Fruit fly (Drosophila melanogaster): ENCODE results near the gene CG7322.

The CG7322 gene

DNA sequence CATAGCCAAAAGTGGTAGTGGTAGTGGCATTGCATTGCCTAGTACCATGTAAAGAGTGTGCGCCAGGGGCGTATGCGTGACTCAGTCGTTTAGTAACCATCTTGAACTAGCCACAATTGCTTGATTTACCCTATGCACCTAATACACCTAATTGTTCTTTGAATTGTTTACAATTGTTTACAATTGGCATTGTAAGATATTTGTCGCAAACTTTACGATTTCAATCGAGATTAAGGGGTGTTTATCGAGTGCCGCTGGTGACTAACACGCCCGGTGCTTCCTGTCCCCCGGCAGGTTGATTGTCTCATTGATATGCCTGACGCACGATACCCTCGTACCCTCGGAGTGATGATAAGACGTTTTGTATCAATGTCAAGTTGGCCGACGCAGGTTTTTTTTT is 20.5 kb downstream of the CG7322 start (continued):
- TF ChIP-seq CG4854 (GFP tag; optimal IDR thresholded peaks at IDR 0.05) (no peak), hth (optimal IDR thresholded peaks at IDR 0.05) (no peak), Pdp1 (GFP tag; optimal IDR thresholded peaks at IDR 0.05) (peak; percentile 33 to 42), Neu2 (GFP tag; optimal IDR thresholded peaks at IDR 0.05; ENCODE audit: borderline replicate concordance) (no peak), fd64A (GFP tag; optimal IDR thresholded peaks at IDR 0.05) (no peak), Rfx (GFP tag; IDR thresholded peaks at IDR 0.05) (peak; percentile 66), CG3726 (GFP tag; IDR thresholded peaks at IDR 0.05) (no peak), oc (tag; optimal IDR thresholded peaks at IDR 0.05) (no peak), aop (GFP tag; IDR thresholded peaks at IDR 0.05) (no peak), CG8478 (optimal IDR thresholded peaks at IDR 0.05) (no peak), CG2129 (GFP tag; IDR thresholded peaks at IDR 0.05; ENCODE audit: partially characterized antibody) (no peak), CG3163 (GFP tag; optimal IDR thresholded peaks at IDR 0.05) (no peak), schlank (tag; optimal IDR thresholded peaks at IDR 0.05) (peak; percentile 3), pzg (GFP tag; optimal IDR thresholded peaks at IDR 0.05) (no peak), usp (GFP tag; optimal IDR thresholded peaks at IDR 0.05) (no peak), her (GFP tag; optimal IDR thresholded peaks at IDR 0.05) (no peak), Spps (tag; optimal IDR thresholded peaks at IDR 0.05) (no peak), CG14014 (GFP tag; IDR thresholded peaks at IDR 0.05) (no peak), crc (GFP tag; optimal IDR thresholded peaks at IDR 0.05) (no peak), en (GFP tag; optimal IDR thresholded peaks at IDR 0.05) (no peak), Hr39 (optimal IDR thresholded peaks at IDR 0.05) (no peak), lmd (GFP tag; IDR thresholded peaks at IDR 0.05) (peak; percentile 64), CG8359 (GFP tag; optimal IDR thresholded peaks at IDR 0.05; ENCODE audit: borderline replicate concordance) (no peak), lbe (GFP tag; optimal IDR thresholded peaks at IDR 0.05) (no peak), Hr3 (GFP tag; optimal IDR thresholded peaks at IDR 0.05) (peak; percentile 43), CG15601 (tag; optimal IDR thresholded peaks at IDR 0.05) (no peak), sisA (GFP tag; IDR thresholded peaks at IDR 0.05) (no peak), CG4424 (GFP tag; optimal IDR thresholded peaks at IDR 0.05) (no peak), tio (GFP tag; optimal IDR thresholded peaks at IDR 0.05) (peak; percentile 17), CG4707 (GFP tag; optimal IDR thresholded peaks at IDR 0.05) (no peak), pnt (GFP tag; optimal IDR thresholded peaks at IDR 0.05) (no peak), Ptx1 (GFP tag; IDR thresholded peaks at IDR 0.05) (peak; percentile 77), jing (GFP tag; optimal IDR thresholded peaks at IDR 0.05) (peak; percentile 1), Lim3 (GFP tag; IDR thresholded peaks at IDR 0.05) (peak; percentile 33; the same call in 1 of the 2 replicates), kah (GFP tag; optimal IDR thresholded peaks at IDR 0.05) (no peak), row (GFP tag; IDR thresholded peaks at IDR 0.05) (peak; percentile 86), CG2116 (GFP tag; optimal IDR thresholded peaks at IDR 0.05) (no peak), YL-1 (GFP tag; optimal IDR thresholded peaks at IDR 0.05) (no peak), grn (GFP tag; optimal IDR thresholded peaks at IDR 0.05) (peak; percentile 62), CG2889 (GFP tag; IDR thresholded peaks at IDR 0.05) (0 out of 3 replicates have a peak, but pooled peaks have one; percentile 28), ttk (GFP tag; IDR thresholded peaks at IDR 0.05) (0 out of 2 replicates have a peak, but pooled peaks have one; percentile 22), gsb-n (tag; optimal IDR thresholded peaks at IDR 0.05) (no peak), fd102C (GFP tag; optimal IDR thresholded peaks at IDR 0.05) (no peak), CG2875 (GFP tag; optimal IDR thresholded peaks at IDR 0.05) (no peak), BtbVII (GFP tag; optimal IDR thresholded peaks at IDR 0.05) (no peak), D19B (GFP tag; optimal IDR thresholded peaks at IDR 0.05) (no peak), CG10979 (tag; optimal IDR thresholded peaks at IDR 0.05) (no peak), ems (GFP tag; optimal IDR thresholded peaks at IDR 0.05) (no peak), TFAM (GFP tag; optimal IDR thresholded peaks at IDR 0.05) (no peak), hbn (GFP tag; IDR thresholded peaks at IDR 0.05; ENCODE audit: partially characterized antibody) (no peak), CG13287 (GFP tag; IDR thresholded peaks at IDR 0.05; ENCODE audit: partially characterized antibody) (no peak), Sox100B (GFP tag; optimal IDR thresholded peaks at IDR 0.05) (no peak), p53 (GFP tag; optimal IDR thresholded peaks at IDR 0.05) (no peak)
